1 fruit fly cellular context compared by ENCODE assay signal in the genomic region with DNA sequence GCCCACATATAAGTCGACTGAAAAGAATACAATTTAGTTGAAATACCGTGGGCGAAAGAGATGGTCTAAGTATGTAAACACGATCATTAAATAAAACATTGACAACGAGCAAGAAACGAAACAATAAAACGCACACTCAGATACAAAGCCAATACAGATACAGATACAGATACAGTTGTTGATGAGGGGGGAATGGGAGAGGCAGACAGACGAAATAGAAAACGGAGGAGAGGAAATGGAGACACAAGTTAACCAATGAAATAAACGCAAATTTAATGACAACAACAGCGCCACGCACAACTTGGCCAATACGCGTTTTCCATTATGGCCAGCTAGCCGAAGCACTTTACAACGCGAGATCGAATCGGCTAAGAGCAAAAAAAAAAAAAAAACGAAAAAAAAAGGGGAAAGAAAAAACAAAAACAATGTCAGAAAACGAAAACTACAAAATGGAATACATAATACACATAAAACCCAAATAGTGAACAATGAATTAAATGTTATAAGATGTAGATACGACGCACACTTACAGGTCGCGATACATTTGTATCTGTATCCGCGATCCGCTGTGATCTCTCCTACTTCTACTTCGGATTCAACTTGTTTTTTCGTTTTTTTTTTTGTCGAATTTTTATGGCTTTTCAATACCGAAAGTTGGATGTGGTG.
TF ChIP-seq lines count a peak whose summit lies in the region.

No protein-coding gene starts in this region.

TF ChIP-seq in whole organism, embryonic, 481 proteins besides CTCF, POLR2A, EP300 and RAD21 (continued from another document):
- TF ChIP-seq ham (GFP tag; IDR thresholded peaks at IDR 0.05; lab: Robert Waterston, UW): no peak
- no peak for TF ChIP-seq CG12744 (GFP tag; optimal IDR thresholded peaks at IDR 0.05; lab: Kevin White, UChicago)
- TF ChIP-seq cato (GFP tag; optimal IDR thresholded peaks at IDR 0.05; lab: Kevin White, UChicago; ENCODE audit: borderline replicate concordance): no peak
- peak; percentile 63 for TF ChIP-seq CG12769 (tag; optimal IDR thresholded peaks at IDR 0.05; lab: Kevin White, UChicago)
- TF ChIP-seq Asciz (GFP tag; optimal IDR thresholded peaks at IDR 0.05; lab: Kevin White, UChicago): no peak
- no peak for TF ChIP-seq HLH3B (GFP tag; IDR thresholded peaks at IDR 0.05; lab: Robert Waterston, UW)
- peak; percentile 73 for TF ChIP-seq sqz (GFP tag; optimal IDR thresholded peaks at IDR 0.05; lab: Kevin White, UChicago)
- no peak for TF ChIP-seq ato (GFP tag; IDR thresholded peaks at IDR 0.05; lab: Robert Waterston, UW; ENCODE audit: partially characterized antibody)
- no peak for TF ChIP-seq Sox100B (GFP tag; optimal IDR thresholded peaks at IDR 0.05; lab: Kevin White, UChicago)
- TF ChIP-seq cad (GFP tag; optimal IDR thresholded peaks at IDR 0.05; lab: Kevin White, UChicago): no peak
- TF ChIP-seq CG30403 (GFP tag; optimal IDR thresholded peaks at IDR 0.05; lab: Kevin White, UChicago): no peak
- no peak for TF ChIP-seq pho (GFP tag; optimal IDR thresholded peaks at IDR 0.05; lab: Kevin White, UChicago)
- no peak for TF ChIP-seq MBD-R2 (GFP tag; IDR thresholded peaks at IDR 0.05; lab: Robert Waterston, UW)
- peak; percentile 4; the same call in 1 of the 3 replicates for TF ChIP-seq sr (GFP tag; IDR thresholded peaks at IDR 0.05; lab: Robert Waterston, UW)
- TF ChIP-seq Bdp1 (GFP tag; optimal IDR thresholded peaks at IDR 0.05; lab: Kevin White, UChicago): no peak
- no peak for TF ChIP-seq CG1529 (GFP tag; optimal IDR thresholded peaks at IDR 0.05; lab: Kevin White, UChicago)
- TF ChIP-seq Vsx1 (GFP tag; optimal IDR thresholded peaks at IDR 0.05; lab: Kevin White, UChicago): no peak
- no peak for TF ChIP-seq Six4 (GFP tag; optimal IDR thresholded peaks at IDR 0.05; lab: Kevin White, UChicago)
- TF ChIP-seq D19B (GFP tag; optimal IDR thresholded peaks at IDR 0.05; lab: Kevin White, UChicago): no peak
- TF ChIP-seq CG2875 (GFP tag; optimal IDR thresholded peaks at IDR 0.05; lab: Kevin White, UChicago): no peak
- TF ChIP-seq lbe (GFP tag; optimal IDR thresholded peaks at IDR 0.05; lab: Kevin White, UChicago): no peak
- peak; percentile 14 for TF ChIP-seq oc (tag; optimal IDR thresholded peaks at IDR 0.05; lab: Kevin White, UChicago)
- no peak for TF ChIP-seq CG9215 (GFP tag; IDR thresholded peaks at IDR 0.05; lab: Robert Waterston, UW)
- no peak for TF ChIP-seq CG12071 (GFP tag; optimal IDR thresholded peaks at IDR 0.05; lab: Kevin White, UChicago)
- no peak for TF ChIP-seq CG13123 (GFP tag; optimal IDR thresholded peaks at IDR 0.05; lab: Kevin White, UChicago)
- no peak for TF ChIP-seq CG4282 (GFP tag; optimal IDR thresholded peaks at IDR 0.05; lab: Kevin White, UChicago)
- TF ChIP-seq dan (GFP tag; IDR thresholded peaks at IDR 0.05; lab: Robert Waterston, UW): no peak
- no peak for TF ChIP-seq Sry-δ (GFP tag; optimal IDR thresholded peaks at IDR 0.05; lab: Kevin White, UChicago)
- peak; percentile 50 for TF ChIP-seq grn (GFP tag; optimal IDR thresholded peaks at IDR 0.05; lab: Kevin White, UChicago)
- TF ChIP-seq CG3847 (GFP tag; IDR thresholded peaks at IDR 0.05; lab: Robert Waterston, UW): no peak
- no peak for TF ChIP-seq sob (GFP tag; IDR thresholded peaks at IDR 0.05; lab: Robert Waterston, UW)
- no peak for TF ChIP-seq bab2 (GFP tag; optimal IDR thresholded peaks at IDR 0.05; lab: Kevin White, UChicago)
- TF ChIP-seq Camta (GFP tag; optimal IDR thresholded peaks at IDR 0.05; lab: Kevin White, UChicago): no peak
- no peak for TF ChIP-seq Lim3 (GFP tag; IDR thresholded peaks at IDR 0.05; lab: Robert Waterston, UW)
- TF ChIP-seq slp2 (GFP tag; optimal IDR thresholded peaks at IDR 0.05; lab: Kevin White, UChicago): no peak
- TF ChIP-seq Nf-YC (tag; optimal IDR thresholded peaks at IDR 0.05; lab: Kevin White, UChicago): peak; percentile 95
- no peak for TF ChIP-seq CG8290 (GFP tag; optimal IDR thresholded peaks at IDR 0.05; lab: Kevin White, UChicago)
- TF ChIP-seq CG8290 (tag; optimal IDR thresholded peaks at IDR 0.05; lab: Kevin White, UChicago): no peak
- no peak for TF ChIP-seq CG14965 (GFP tag; optimal IDR thresholded peaks at IDR 0.05; lab: Kevin White, UChicago; ENCODE audit: borderline replicate concordance)
- TF ChIP-seq pfk (GFP tag; optimal IDR thresholded peaks at IDR 0.05; lab: Kevin White, UChicago): no peak
- TF ChIP-seq disco-r (GFP tag; optimal IDR thresholded peaks at IDR 0.05; lab: Kevin White, UChicago): no peak
- TF ChIP-seq CG3163 (GFP tag; optimal IDR thresholded peaks at IDR 0.05; lab: Kevin White, UChicago): no peak
- no peak for TF ChIP-seq Hr39 (optimal IDR thresholded peaks at IDR 0.05; lab: Kevin White, UChicago)
- TF ChIP-seq vvl (GFP tag; IDR thresholded peaks at IDR 0.05; lab: Robert Waterston, UW): peak; percentile 50; the same call in 1 of the 2 replicates
- TF ChIP-seq stwl (tag; optimal IDR thresholded peaks at IDR 0.05; lab: Kevin White, UChicago): no peak
- TF ChIP-seq CG9817 (tag; optimal IDR thresholded peaks at IDR 0.05; lab: Kevin White, UChicago): no peak
- no peak for TF ChIP-seq tgo (GFP tag; IDR thresholded peaks at IDR 0.05; lab: Robert Waterston, UW)
- TF ChIP-seq Xrp1 (GFP tag; IDR thresholded peaks at IDR 0.05; lab: Robert Waterston, UW): no peak
- no peak for TF ChIP-seq pan (optimal IDR thresholded peaks at IDR 0.05; lab: Kevin White, UChicago)
- TF ChIP-seq pan (GFP tag; optimal IDR thresholded peaks at IDR 0.05 in 1 of 2, IDR thresholded peaks at IDR 0.05 in 1 of 2): no peak
- no peak for TF ChIP-seq fd3F (GFP tag; optimal IDR thresholded peaks at IDR 0.05; lab: Kevin White, UChicago)
- TF ChIP-seq D (optimal IDR thresholded peaks at IDR 0.05; lab: Kevin White, UChicago): no peak
- TF ChIP-seq D (GFP tag; optimal IDR thresholded peaks at IDR 0.05; lab: Kevin White, UChicago): no peak
- TF ChIP-seq repo (GFP tag; optimal IDR thresholded peaks at IDR 0.05; lab: Kevin White, UChicago): no peak
- TF ChIP-seq fd102C (GFP tag; optimal IDR thresholded peaks at IDR 0.05; lab: Kevin White, UChicago): no peak
- TF ChIP-seq fu2 (GFP tag; optimal IDR thresholded peaks at IDR 0.05; lab: Kevin White, UChicago): no peak
- TF ChIP-seq YL-1 (GFP tag; optimal IDR thresholded peaks at IDR 0.05; lab: Kevin White, UChicago): no peak
- TF ChIP-seq chinmo (GFP tag; IDR thresholded peaks at IDR 0.05; lab: Robert Waterston, UW; ENCODE audit: partially characterized antibody): peak; percentile 65; the same call in 1 of the 4 replicates
- no peak for TF ChIP-seq Elba2 (GFP tag; optimal IDR thresholded peaks at IDR 0.05; lab: Kevin White, UChicago)
- TF ChIP-seq Dll (GFP tag; IDR thresholded peaks at IDR 0.05; lab: Robert Waterston, UW; ENCODE audit: partially characterized antibody): no peak
- no peak for TF ChIP-seq C15 (GFP tag; IDR thresholded peaks at IDR 0.05; lab: Robert Waterston, UW)
- no peak for TF ChIP-seq CG18476 (GFP tag; optimal IDR thresholded peaks at IDR 0.05; lab: Kevin White, UChicago)
- no peak for TF ChIP-seq gsb (GFP tag; IDR thresholded peaks at IDR 0.05; lab: Robert Waterston, UW)
- peak; percentile 28 for TF ChIP-seq sd (tag; optimal IDR thresholded peaks at IDR 0.05; lab: Kevin White, UChicago)
- TF ChIP-seq Trl (optimal IDR thresholded peaks at IDR 0.05; lab: Kevin White, UChicago): no peak
- TF ChIP-seq Trl (GFP tag; optimal IDR thresholded peaks at IDR 0.05; lab: Kevin White, UChicago): no peak
- TF ChIP-seq CG11093 (GFP tag; IDR thresholded peaks at IDR 0.05; lab: Robert Waterston, UW): no peak
- no peak for TF ChIP-seq zen2 (GFP tag; IDR thresholded peaks at IDR 0.05; lab: Robert Waterston, UW; ENCODE audit: partially characterized antibody)
- peak; percentile 40 for TF ChIP-seq CG15269 (tag; optimal IDR thresholded peaks at IDR 0.05; lab: Kevin White, UChicago)
- no peak for TF ChIP-seq trem (tag; optimal IDR thresholded peaks at IDR 0.05; lab: Kevin White, UChicago)
- TF ChIP-seq CG4617 (GFP tag; optimal IDR thresholded peaks at IDR 0.05; lab: Kevin White, UChicago; ENCODE audit: borderline replicate concordance): no peak
- no peak for TF ChIP-seq nerfin-1 (tag; optimal IDR thresholded peaks at IDR 0.05; lab: Kevin White, UChicago)
- TF ChIP-seq CG16813 (GFP tag; IDR thresholded peaks at IDR 0.05; lab: Robert Waterston, UW; ENCODE audit: partially characterized antibody): no peak
- no peak for TF ChIP-seq CG15696 (tag; optimal IDR thresholded peaks at IDR 0.05; lab: Kevin White, UChicago)
- TF ChIP-seq eyg (GFP tag; optimal IDR thresholded peaks at IDR 0.05; lab: Kevin White, UChicago): no peak
- TF ChIP-seq CG9609 (GFP tag; optimal IDR thresholded peaks at IDR 0.05; lab: Kevin White, UChicago): no peak
- no peak for TF ChIP-seq exex (tag; optimal IDR thresholded peaks at IDR 0.05; lab: Kevin White, UChicago)
- no peak for TF ChIP-seq gt (GFP tag; IDR thresholded peaks at IDR 0.05; lab: Robert Waterston, UW)
- TF ChIP-seq her (GFP tag; optimal IDR thresholded peaks at IDR 0.05; lab: Kevin White, UChicago): no peak
- no peak for TF ChIP-seq CG5245 (GFP tag; optimal IDR thresholded peaks at IDR 0.05; lab: Kevin White, UChicago)
- TF ChIP-seq ci (GFP tag; IDR thresholded peaks at IDR 0.05; lab: Robert Waterston, UW): no peak
- TF ChIP-seq gem (tag; optimal IDR thresholded peaks at IDR 0.05; lab: Kevin White, UChicago): no peak
- no peak for TF ChIP-seq CG1647 (GFP tag; optimal IDR thresholded peaks at IDR 0.05; lab: Kevin White, UChicago)
- TF ChIP-seq Spps (tag; optimal IDR thresholded peaks at IDR 0.05; lab: Kevin White, UChicago): no peak
- no peak for TF ChIP-seq mirr (GFP tag; optimal IDR thresholded peaks at IDR 0.05; lab: Kevin White, UChicago)
- no peak for TF ChIP-seq kah (GFP tag; optimal IDR thresholded peaks at IDR 0.05; lab: Kevin White, UChicago)
- no peak for TF ChIP-seq CG31365 (tag; optimal IDR thresholded peaks at IDR 0.05; lab: Kevin White, UChicago)
- no peak for TF ChIP-seq CG34224 (GFP tag; IDR thresholded peaks at IDR 0.05; lab: Robert Waterston, UW; ENCODE audit: partially characterized antibody)
- TF ChIP-seq Ets65A (GFP tag; lab: Kevin White, UChicago): no peak
- TF ChIP-seq chn (GFP tag; optimal IDR thresholded peaks at IDR 0.05; lab: Kevin White, UChicago): no peak
- no peak for TF ChIP-seq luna (GFP tag; optimal IDR thresholded peaks at IDR 0.05; lab: Kevin White, UChicago)
- TF ChIP-seq CG5180 (GFP tag; optimal IDR thresholded peaks at IDR 0.05; lab: Kevin White, UChicago): peak; percentile 19
- TF ChIP-seq psq (GFP tag; optimal IDR thresholded peaks at IDR 0.05; lab: Kevin White, UChicago): peak; percentile 56
- no peak for TF ChIP-seq E2f2 (GFP tag; IDR thresholded peaks at IDR 0.05; lab: Robert Waterston, UW)
- TF ChIP-seq hkb (optimal IDR thresholded peaks at IDR 0.05; lab: Kevin White, UChicago): no peak
- no peak for TF ChIP-seq hkb (GFP tag; IDR thresholded peaks at IDR 0.05; lab: Robert Waterston, UW)
- TF ChIP-seq Dbx (GFP tag; IDR thresholded peaks at IDR 0.05; lab: Robert Waterston, UW): no peak
- TF ChIP-seq CG7372 (GFP tag; IDR thresholded peaks at IDR 0.05; lab: Robert Waterston, UW): no peak
- TF ChIP-seq CG9876 (GFP tag; optimal IDR thresholded peaks at IDR 0.05; lab: Kevin White, UChicago): no peak
- TF ChIP-seq cg (GFP tag; optimal IDR thresholded peaks at IDR 0.05; lab: Kevin White, UChicago): peak; percentile 72
- no peak for TF ChIP-seq CG34422 (GFP tag; IDR thresholded peaks at IDR 0.05; lab: Robert Waterston, UW)
- TF ChIP-seq fd96Cb (tag; optimal IDR thresholded peaks at IDR 0.05; lab: Kevin White, UChicago): no peak
- no peak for TF ChIP-seq ttk (GFP tag; IDR thresholded peaks at IDR 0.05; lab: Robert Waterston, UW)
- TF ChIP-seq wek (GFP tag; optimal IDR thresholded peaks at IDR 0.05; lab: Kevin White, UChicago): no peak
- no peak for TF ChIP-seq tup (GFP tag; optimal IDR thresholded peaks at IDR 0.05; lab: Kevin White, UChicago)
- no peak for TF ChIP-seq CG3726 (GFP tag; IDR thresholded peaks at IDR 0.05; lab: Robert Waterston, UW)
- no peak for TF ChIP-seq ara (GFP tag; IDR thresholded peaks at IDR 0.05; lab: Robert Waterston, UW)
- TF ChIP-seq CG14014 (GFP tag; IDR thresholded peaks at IDR 0.05; lab: Robert Waterston, UW): no peak
- TF ChIP-seq CG7357 (GFP tag; IDR thresholded peaks at IDR 0.05; lab: Robert Waterston, UW): no peak
- TF ChIP-seq Nf-YB (GFP tag; optimal IDR thresholded peaks at IDR 0.05; lab: Kevin White, UChicago): peak; percentile 90
- peak; percentile 65 for TF ChIP-seq Deaf1 (tag; optimal IDR thresholded peaks at IDR 0.05; lab: Kevin White, UChicago)
- no peak for TF ChIP-seq knrl (GFP tag; IDR thresholded peaks at IDR 0.05; lab: Robert Waterston, UW; ENCODE audit: partially characterized antibody)
- no peak for TF ChIP-seq sna (GFP tag; IDR thresholded peaks at IDR 0.05; lab: Robert Waterston, UW; ENCODE audit: partially characterized antibody)
- no peak for TF ChIP-seq cwo (GFP tag; optimal IDR thresholded peaks at IDR 0.05; lab: Kevin White, UChicago)
- no peak for TF ChIP-seq Hsf (GFP tag; optimal IDR thresholded peaks at IDR 0.05; lab: Kevin White, UChicago)
- TF ChIP-seq CG7963 (GFP tag; IDR thresholded peaks at IDR 0.05; lab: Robert Waterston, UW; ENCODE audit: partially characterized antibody): no peak
- no peak for TF ChIP-seq nmo (GFP tag; optimal IDR thresholded peaks at IDR 0.05; lab: Kevin White, UChicago)
- no peak for TF ChIP-seq CG2889 (GFP tag; IDR thresholded peaks at IDR 0.05; lab: Robert Waterston, UW)
- no peak for TF ChIP-seq inv (GFP tag; IDR thresholded peaks at IDR 0.05; lab: Robert Waterston, UW; ENCODE audit: partially characterized antibody)
- TF ChIP-seq hb (GFP tag; IDR thresholded peaks at IDR 0.05; lab: Robert Waterston, UW; ENCODE audit: partially characterized antibody): no peak
- TF ChIP-seq Tbp (GFP tag; optimal IDR thresholded peaks at IDR 0.05; lab: Kevin White, UChicago): no peak
- no peak for TF ChIP-seq corto (GFP tag; optimal IDR thresholded peaks at IDR 0.05; lab: Kevin White, UChicago)
